Worm (Caenorhabditis elegans) whole organism, early embryonic: ENCODE data around the gene sox-4.

Experiments used
- ama-1 ChIP-seq: fragments of 150-350 bp; optimal IDR thresholded peaks from 2 replicates; lab custom pipeline; 2014
- ceh-13 ChIP-seq: fragments of 200-800 bp; sonication (Bioruptor generic); optimal IDR thresholded peaks from 2 replicates; lab custom pipeline; 2018; ENCODE audit warnings: mild to moderate bottlenecking, missing genetic modification characterization, missing compliant biosample characterization
- ceh-36 ChIP-seq: sonication (generic microtip); optimal IDR thresholded peaks from 2 replicates; lab custom pipeline; 2016; ENCODE audit warnings: missing genetic modification characterization, inconsistent platforms, missing compliant biosample characterization
- ets-7 ChIP-seq: sonication (generic microtip); optimal IDR thresholded peaks from 2 replicates; lab custom pipeline; 2016; ENCODE audit warnings: missing genotype, missing genetic modification characterization, missing compliant biosample characterization
- flt-1 ChIP-seq: fragments of 200-800 bp; sonication (Bioruptor generic); IDR thresholded peaks from 2 replicates; pipeline ENCODE4 v1.3.6; 2022; ENCODE audit warnings: missing genetic modification characterization, missing compliant biosample characterization
- hnd-1 ChIP-seq: sonication (generic microtip); optimal IDR thresholded peaks from 2 replicates; lab custom pipeline; 2016; ENCODE audit warnings: missing genetic modification characterization, missing compliant biosample characterization
- pes-1 ChIP-seq: fragments of 200-800 bp; sonication (Bioruptor generic); IDR thresholded peaks from 2 replicates; pipeline ENCODE4 v1.3.6; 2022; ENCODE audit warnings: missing genetic modification reagents, missing genetic modification characterization, missing compliant biosample characterization
- scrt-1 ChIP-seq: fragments of 200-800 bp; sonication (Bioruptor generic); IDR thresholded peaks from 2 replicates; pipeline ENCODE4 v1.3.6; 2022; ENCODE audit warnings: missing genetic modification characterization, missing compliant biosample characterization

ce11 chrX:3462086-3462485, 46.7 kb downstream of the sox-4 start:
- TF ChIP-seq ama-1 (lab: Kevin White, UChicago) (no peak), hnd-1 (tag; lab: Kevin White, UChicago) (no peak), pes-1 (no peak), flt-1 (GFP tag; lab: Robert Waterston, UW) (no peak), ceh-36 (tag; lab: Kevin White, UChicago) (no peak), ceh-13 (GFP tag; lab: Kevin White, UChicago) (no peak), ets-7 (tag; lab: Kevin White, UChicago) (no peak), scrt-1 (GFP tag; lab: Robert Waterston, UW) (no peak)
